Fruit fly (Drosophila melanogaster) whole organism, wandering third instar larva: ENCODE data around the gene hid.

Experiments used
- Dfd ChIP-seq: fragments of >200 bp; optimal IDR thresholded peaks from 2 replicates; lab custom pipeline; 2017; ENCODE audit warnings: missing biosample characterization, missing genetic modification characterization
- GATAd ChIP-seq: sonication (Bioruptor generic); optimal IDR thresholded peaks from 2 replicates; lab custom pipeline; 2016; ENCODE audit warnings: missing biosample characterization, missing genetic modification characterization
- HLH106 ChIP-seq: fragments of 200-800 bp; optimal IDR thresholded peaks from 3 replicates; lab custom pipeline; 2019; ENCODE audit warnings: missing biosample characterization, mild to moderate bottlenecking, missing genetic modification characterization, moderate library complexity
- OdsH ChIP-seq: fragments of 200-800 bp; sonication (Bioruptor generic); optimal IDR thresholded peaks from 2 replicates; lab custom pipeline; 2016; ENCODE audit warnings: missing biosample characterization, mild to moderate bottlenecking, missing genetic modification characterization
- Rel ChIP-seq, 2 experiments: fragments of 200-800 bp; sonication (Bioruptor generic) in 1 of 2; optimal IDR thresholded peaks; 2 replicates in 1 of 2; 3 replicates in 1 of 2; lab custom pipeline; 2016 to 2019; ENCODE audit warnings: mild to moderate bottlenecking in 2 of 2, missing biosample characterization in 2 of 2, missing genetic modification characterization in 2 of 2, moderate library complexity in 1 of 2
- br ChIP-seq: fragments of 200-800 bp; sonication (Bioruptor generic); optimal IDR thresholded peaks from 2 replicates; lab custom pipeline; 2016; ENCODE audit warnings: missing biosample characterization, missing genetic modification characterization
- dsf ChIP-seq: sonication (Bioruptor generic); optimal IDR thresholded peaks from 2 replicates; lab custom pipeline; 2016; ENCODE audit warnings: missing biosample characterization, missing genetic modification characterization, borderline replicate concordance
- h ChIP-seq: fragments of 200-800 bp; sonication (Bioruptor generic); optimal IDR thresholded peaks from 3 replicates; lab custom pipeline; 2016; ENCODE audit warnings: missing biosample characterization, mild to moderate bottlenecking, missing genetic modification characterization
- pan ChIP-seq: fragments of >200 bp; optimal IDR thresholded peaks from 2 replicates; lab custom pipeline; 2017
- psq ChIP-seq: fragments of 200-800 bp; sonication (Bioruptor generic); optimal IDR thresholded peaks from 3 replicates; lab custom pipeline; 2017; ENCODE audit warnings: missing biosample characterization, mild to moderate bottlenecking, missing genetic modification characterization, moderate library complexity
- rgr ChIP-seq: fragments of 200-800 bp; sonication (Bioruptor generic); optimal IDR thresholded peaks from 3 replicates; lab custom pipeline; 2016; ENCODE audit warnings: missing biosample characterization, mild to moderate bottlenecking, missing genetic modification characterization
- sv ChIP-seq: fragments of 200-800 bp; sonication (Bioruptor generic); optimal IDR thresholded peaks from 3 replicates; lab custom pipeline; 2016; ENCODE audit warnings: missing biosample characterization, missing genetic modification characterization

DNA sequence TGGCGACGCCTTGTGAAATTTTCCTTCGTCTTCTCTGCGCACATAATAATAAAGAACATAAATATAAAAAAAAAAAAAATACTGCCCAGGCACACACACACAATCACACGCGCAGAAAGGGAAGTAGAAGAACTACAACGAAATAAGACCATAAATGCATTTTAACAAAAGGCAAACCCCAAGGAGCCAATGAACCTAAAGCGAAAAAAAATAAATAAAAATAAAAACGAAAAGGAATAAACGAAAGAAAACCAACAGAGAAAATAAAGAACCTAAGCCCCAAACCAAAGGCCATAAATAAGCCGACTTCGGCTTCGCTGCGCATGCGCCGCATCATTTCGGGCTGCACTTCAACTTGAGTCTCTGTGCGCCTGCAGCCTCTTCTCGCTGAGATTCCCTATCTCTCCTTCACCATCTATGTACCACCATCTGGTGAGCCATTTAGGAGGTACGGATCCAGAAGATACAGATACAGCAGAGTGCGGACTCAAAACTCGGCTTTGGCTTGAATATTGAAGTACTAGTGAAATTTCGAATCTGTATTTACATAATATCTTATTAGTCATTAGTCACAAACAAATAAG, 35.9 kb upstream of the hid start:
- TF ChIP-seq pan (lab: Kevin White, UChicago) (no peak), psq (GFP tag; lab: Kevin White, UChicago) (peak; percentile 88), br (GFP tag; lab: Kevin White, UChicago) (peak; percentile 11), h (GFP tag; lab: Kevin White, UChicago) (no peak), Dfd (GFP tag; lab: Kevin White, UChicago) (no peak), HLH106 (tag; lab: Kevin White, UChicago) (no peak), Rel (GFP tag; optimal IDR thresholded peaks at IDR 0.05; lab: Kevin White, UChicago) (peak; percentile 84), Rel (tag; optimal IDR thresholded peaks at IDR 0.05; lab: Kevin White, UChicago) (peak; percentile 15), OdsH (GFP tag; lab: Kevin White, UChicago) (no peak), dsf (GFP tag; lab: Kevin White, UChicago) (no peak), rgr (no peak), GATAd (no peak), sv (GFP tag; lab: Kevin White, UChicago) (no peak)
